Fruit fly (Drosophila melanogaster) whole organism, embryonic: Measurements from ENCODE around the gene CG13373.

Experiments
- ATbp ChIP-seq: fragments of 200-800 bp; sonication (Bioruptor generic); optimal IDR thresholded peaks from 2 replicates; lab custom pipeline; 2017; ENCODE audit warnings: missing biosample characterization, mild to moderate bottlenecking, missing genetic modification characterization, missing genetic modification reagents
- B-H1 ChIP-seq: fragments of 200-800 bp; sonication (Bioruptor generic); IDR thresholded peaks from 3 replicates; pipeline ENCODE4 v1.3.6; 2022; ENCODE audit warnings: missing biosample characterization, missing genetic modification characterization
- B-H2 ChIP-seq: fragments of 200-800 bp; sonication (Bioruptor generic); optimal IDR thresholded peaks from 2 replicates; lab custom pipeline; 2018; ENCODE audit warnings: missing biosample characterization, mild to moderate bottlenecking, missing genetic modification characterization
- BEAF-32 ChIP-seq: fragments of 200-800 bp; sonication (Bioruptor generic); optimal IDR thresholded peaks from 3 replicates; lab custom pipeline; 2017; ENCODE audit warnings: missing biosample characterization, missing genetic modification characterization, mild to moderate bottlenecking, moderate library complexity, missing genetic modification reagents
- Bdp1 ChIP-seq: fragments of 200-800 bp; sonication (Bioruptor generic); optimal IDR thresholded peaks from 3 replicates; lab custom pipeline; 2016; ENCODE audit warnings: missing biosample characterization, missing genetic modification characterization
- CG10147 ChIP-seq: fragments of 200-800 bp; sonication (Bioruptor generic); optimal IDR thresholded peaks from 2 replicates; lab custom pipeline; 2019; ENCODE audit warnings: missing biosample characterization, mild to moderate bottlenecking, missing genetic modification characterization, moderate library complexity
- CG10267 ChIP-seq: fragments of 200-800 bp; sonication (Bioruptor generic); optimal IDR thresholded peaks from 2 replicates; lab custom pipeline; 2018; ENCODE audit warnings: missing biosample characterization, mild to moderate bottlenecking, missing genetic modification characterization, moderate library complexity
- CG10654 ChIP-seq: fragments of 200-800 bp; sonication (Bioruptor generic); optimal IDR thresholded peaks from 2 replicates; lab custom pipeline; 2016; ENCODE audit warnings: missing biosample characterization, missing genetic modification characterization
- CG10979 ChIP-seq: fragments of 200-800 bp; sonication (Bioruptor generic); optimal IDR thresholded peaks from 2 replicates; lab custom pipeline; 2018; ENCODE audit warnings: missing biosample characterization, mild to moderate bottlenecking, missing genetic modification characterization, moderate library complexity
- CG11247 ChIP-seq: fragments of 200-800 bp; sonication (Bioruptor generic); IDR thresholded peaks from 2 replicates; pipeline ENCODE4 v1.3.6; 2022; ENCODE audit warnings: missing biosample characterization, missing genetic modification characterization
- CG11456 ChIP-seq: fragments of 200-800 bp; sonication (Bioruptor generic); IDR thresholded peaks from 3 replicates; pipeline ENCODE4 v1.3.6; 2022; ENCODE audit warnings: missing biosample characterization, missing genetic modification characterization
- CG12391 ChIP-seq: fragments of 200-800 bp; sonication (Bioruptor generic); optimal IDR thresholded peaks from 3 replicates; lab custom pipeline; 2018; ENCODE audit warnings: missing biosample characterization, mild to moderate bottlenecking, missing genetic modification characterization, moderate library complexity
- CG1647 ChIP-seq: fragments of 200-800 bp; sonication (Bioruptor generic); optimal IDR thresholded peaks from 3 replicates; lab custom pipeline; 2016; ENCODE audit warnings: missing biosample characterization, missing genetic modification characterization
- CG16779 ChIP-seq: fragments of 200-800 bp; sonication (Bioruptor generic); IDR thresholded peaks from 2 replicates; pipeline ENCODE4 v1.3.6; 2022; ENCODE audit warnings: missing biosample characterization, missing genetic modification characterization
- CG16815 ChIP-seq: fragments of 200-800 bp; sonication (Bioruptor generic); optimal IDR thresholded peaks from 3 replicates; lab custom pipeline; 2017; ENCODE audit warnings: missing biosample characterization, mild to moderate bottlenecking, missing genetic modification characterization
- CG18599 ChIP-seq: fragments of 200-800 bp; sonication (Bioruptor generic); optimal IDR thresholded peaks from 3 replicates; lab custom pipeline; 2017; ENCODE audit warnings: missing biosample characterization, missing genetic modification characterization, mild to moderate bottlenecking, moderate library complexity, missing genetic modification reagents
- CG3065 ChIP-seq: fragments of 200-800 bp; sonication (Bioruptor generic); optimal IDR thresholded peaks from 2 replicates; lab custom pipeline; 2016; ENCODE audit warnings: missing biosample characterization, missing genetic modification characterization
- CG31224 ChIP-seq: fragments of 200-800 bp; sonication (Bioruptor generic); IDR thresholded peaks from 2 replicates; pipeline ENCODE4 v1.3.6; 2022; ENCODE audit warnings: missing biosample characterization, missing genetic modification characterization
- CG6272 ChIP-seq: fragments of 200-800 bp; sonication (Bioruptor generic); IDR thresholded peaks from 2 replicates; pipeline ENCODE4 v1.3.6; 2022; ENCODE audit warnings: missing biosample characterization, missing genetic modification characterization
- CG8290 ChIP-seq, 3 experiments: fragments of 200-800 bp; sonication (Bioruptor generic); optimal IDR thresholded peaks; 2 replicates each; lab custom pipeline; 2016 to 2019; ENCODE audit warnings: missing biosample characterization in 3 of 3, missing genetic modification characterization in 3 of 3, mild to moderate bottlenecking in 2 of 3, moderate library complexity in 1 of 3
- CG8388 ChIP-seq: fragments of 200-800 bp; sonication (Bioruptor generic); optimal IDR thresholded peaks from 2 replicates; lab custom pipeline; 2019; ENCODE audit warnings: missing biosample characterization, mild to moderate bottlenecking, missing genetic modification characterization, moderate library complexity
- CG9797 ChIP-seq: fragments of 200-800 bp; sonication (Bioruptor generic); optimal IDR thresholded peaks from 3 replicates; lab custom pipeline; 2018; ENCODE audit warnings: missing biosample characterization, mild to moderate bottlenecking, missing genetic modification characterization
- Deaf1 ChIP-seq: fragments of 200-800 bp; optimal IDR thresholded peaks from 3 replicates; lab custom pipeline; 2019; ENCODE audit warnings: missing biosample characterization, mild to moderate bottlenecking, missing genetic modification characterization, moderate library complexity
- Dref ChIP-seq: fragments of 200-800 bp; sonication (Bioruptor generic); IDR thresholded peaks from 2 replicates; pipeline ENCODE4 v1.3.6; 2022; ENCODE audit warnings: missing biosample characterization, missing genetic modification characterization
- Elba2 ChIP-seq: fragments of 200-800 bp; sonication (Bioruptor generic); optimal IDR thresholded peaks from 3 replicates; lab custom pipeline; 2016; ENCODE audit warnings: missing biosample characterization, missing genetic modification characterization
- Gug ChIP-seq: fragments of 200-800 bp; sonication (Bioruptor generic); IDR thresholded peaks from 4 replicates; pipeline ENCODE4 v1.3.6; 2022; ENCODE audit warnings: missing biosample characterization, missing genetic modification characterization
- HLH4C ChIP-seq: fragments of 200-800 bp; sonication (Bioruptor generic); IDR thresholded peaks from 3 replicates; pipeline ENCODE4 v1.3.6; 2022; ENCODE audit warnings: missing biosample characterization, missing genetic modification characterization; ENCODE audit not compliant: partially characterized antibody
- Hr78 ChIP-seq, 2 experiments: fragments of 200-800 bp in 1 of 2; fragments of >200 bp in 1 of 2; sonication (Bioruptor generic) in 1 of 2; optimal IDR thresholded peaks; 2 replicates each; lab custom pipeline; 2017 to 2019; ENCODE audit warnings: missing biosample characterization in 2 of 2, missing genetic modification characterization in 2 of 2, mild to moderate bottlenecking in 1 of 2, moderate library complexity in 1 of 2
- NK7.1 ChIP-seq: fragments of 200-800 bp; sonication (Bioruptor generic); optimal IDR thresholded peaks from 3 replicates; lab custom pipeline; 2016; ENCODE audit warnings: missing biosample characterization, missing genetic modification characterization
- Nf-YC ChIP-seq: fragments of 200-800 bp; optimal IDR thresholded peaks from 3 replicates; lab custom pipeline; 2019; ENCODE audit warnings: missing biosample characterization, mild to moderate bottlenecking, missing genetic modification characterization, moderate library complexity
- Optix ChIP-seq: fragments of 200-800 bp; sonication (Bioruptor generic); IDR thresholded peaks from 3 replicates; pipeline ENCODE4 v1.3.6; 2022; ENCODE audit warnings: missing biosample characterization, missing genetic modification characterization
- PHDP ChIP-seq: fragments of 200-800 bp; sonication (Bioruptor generic); optimal IDR thresholded peaks from 3 replicates; lab custom pipeline; 2018; ENCODE audit warnings: missing biosample characterization, mild to moderate bottlenecking, missing genetic modification characterization, moderate library complexity
- Pdp1 ChIP-seq, 2 experiments: fragments of 200-800 bp; sonication (Bioruptor generic); optimal IDR thresholded peaks; 3 replicates each; lab custom pipeline; 2016; ENCODE audit warnings: missing biosample characterization in 2 of 2, missing genetic modification characterization in 2 of 2, mild to moderate bottlenecking in 1 of 2, moderate library complexity in 1 of 2
- Sox100B ChIP-seq: fragments of 200-800 bp; sonication (Bioruptor generic); optimal IDR thresholded peaks from 3 replicates; lab custom pipeline; 2018; ENCODE audit warnings: missing biosample characterization, mild to moderate bottlenecking, missing genetic modification characterization
- Sry-δ ChIP-seq: fragments of 200-800 bp; sonication (Bioruptor generic); optimal IDR thresholded peaks from 2 replicates; lab custom pipeline; 2016; ENCODE audit warnings: missing biosample characterization, missing genetic modification characterization
- Ssrp ChIP-seq: fragments of 200-800 bp; sonication (Bioruptor generic); optimal IDR thresholded peaks from 2 replicates; lab custom pipeline; 2018; ENCODE audit warnings: missing biosample characterization, mild to moderate bottlenecking, missing genetic modification characterization, moderate library complexity
- ara ChIP-seq: fragments of 200-800 bp; sonication (Bioruptor generic); IDR thresholded peaks from 2 replicates; pipeline ENCODE4 v1.3.6; 2022; ENCODE audit warnings: missing biosample characterization, missing genetic modification characterization
- bbx ChIP-seq: fragments of 200-800 bp; sonication (Bioruptor generic); IDR thresholded peaks from 2 replicates; pipeline ENCODE4 v1.3.6; 2022; ENCODE audit warnings: missing biosample characterization, missing genetic modification characterization; ENCODE audit not compliant: partially characterized antibody
- btn ChIP-seq: fragments of 200-800 bp; sonication (Bioruptor generic); optimal IDR thresholded peaks from 2 replicates; lab custom pipeline; 2016; ENCODE audit warnings: missing biosample characterization, missing genetic modification characterization
- corto ChIP-seq: fragments of 200-800 bp; sonication (Bioruptor generic); optimal IDR thresholded peaks from 2 replicates; lab custom pipeline; 2016; ENCODE audit warnings: missing biosample characterization, mild to moderate bottlenecking, missing genetic modification characterization, moderate library complexity
- dpn ChIP-seq, 2 experiments: fragments of 200-800 bp; sonication (Bioruptor generic); optimal IDR thresholded peaks; 3 replicates each; lab custom pipeline; 2016; ENCODE audit warnings: missing biosample characterization in 2 of 2, missing genetic modification characterization in 2 of 2
- fd102C ChIP-seq: fragments of 200-800 bp; sonication (Bioruptor generic); optimal IDR thresholded peaks from 2 replicates; lab custom pipeline; 2018; ENCODE audit warnings: missing biosample characterization, mild to moderate bottlenecking, missing genetic modification characterization, moderate library complexity
- fd64A ChIP-seq: fragments of 200-800 bp; sonication (Bioruptor generic); optimal IDR thresholded peaks from 3 replicates; lab custom pipeline; 2018; ENCODE audit warnings: missing biosample characterization, mild to moderate bottlenecking, missing genetic modification characterization
- gsb ChIP-seq: fragments of 200-800 bp; sonication (Bioruptor generic); IDR thresholded peaks from 2 replicates; pipeline ENCODE4 v1.3.6; 2022; ENCODE audit warnings: missing biosample characterization, missing genetic modification characterization
- p53 ChIP-seq: fragments of 200-800 bp; sonication (Bioruptor generic); optimal IDR thresholded peaks from 2 replicates; lab custom pipeline; 2016; ENCODE audit warnings: missing biosample characterization, missing genetic modification characterization
- pfk ChIP-seq: fragments of 200-800 bp; sonication (Bioruptor generic); optimal IDR thresholded peaks from 2 replicates; lab custom pipeline; 2018; ENCODE audit warnings: missing biosample characterization, mild to moderate bottlenecking, missing genetic modification characterization, moderate library complexity
- pita ChIP-seq: fragments of 200-800 bp; sonication (Bioruptor generic); optimal IDR thresholded peaks from 2 replicates; lab custom pipeline; 2017; ENCODE audit warnings: missing biosample characterization, mild to moderate bottlenecking, missing genetic modification characterization
- toy ChIP-seq: fragments of 200-800 bp; sonication (Bioruptor generic); IDR thresholded peaks from 2 replicates; pipeline ENCODE4 v1.3.6; 2022; ENCODE audit warnings: missing biosample characterization, missing genetic modification characterization
- vfl ChIP-seq: fragments of 200-800 bp; sonication (Bioruptor generic); optimal IDR thresholded peaks from 2 replicates; lab custom pipeline; 2016; ENCODE audit warnings: missing biosample characterization, missing genetic modification characterization

CG13373 gene

dm6 chrX:499589-500041, 22.8 kb downstream of the CG13373 start (continued):
- TF ChIP-seq Sry-δ (GFP tag; lab: Kevin White, UChicago) = peak; percentile 39
- TF ChIP-seq Ssrp (tag; lab: Kevin White, UChicago) = peak; percentile 55
- peak; percentile 75 for TF ChIP-seq gsb (GFP tag; lab: Robert Waterston, UW)
- peak; percentile 54 for TF ChIP-seq p53 (GFP tag; lab: Kevin White, UChicago)
- TF ChIP-seq B-H2 (GFP tag; lab: Kevin White, UChicago) = peak; percentile 86
- peak; percentile 86 for TF ChIP-seq Sox100B (GFP tag; lab: Kevin White, UChicago)
- peak; percentile 45 for TF ChIP-seq pfk
- peak; percentile 53 for TF ChIP-seq vfl (GFP tag; lab: Kevin White, UChicago)
- TF ChIP-seq B-H1 (GFP tag; lab: Robert Waterston, UW) = peak; percentile 48; the same call in 2 of the 3 replicates
- no peak for TF ChIP-seq CG6272 (GFP tag; lab: Robert Waterston, UW)
- no peak for TF ChIP-seq fd102C (GFP tag; lab: Kevin White, UChicago)
- TF ChIP-seq CG11456 = peak; percentile 62; the same call in 1 of the 3 replicates
- no peak for TF ChIP-seq CG16779 (GFP tag; lab: Robert Waterston, UW)
- peak; percentile 28 for TF ChIP-seq Bdp1 (GFP tag; lab: Kevin White, UChicago)
- peak; percentile 61 for TF ChIP-seq Deaf1 (tag; lab: Kevin White, UChicago)
- peak; percentile 57 for TF ChIP-seq CG16815 (GFP tag; lab: Kevin White, UChicago)
- peak; percentile 37; the same call in 1 of the 4 replicates for TF ChIP-seq Gug
- TF ChIP-seq CG11247 (GFP tag; lab: Robert Waterston, UW) = peak; percentile 63
- TF ChIP-seq Optix (GFP tag; lab: Robert Waterston, UW) = 0 out of 3 replicates have a peak, but pooled peaks have one; percentile 41
- TF ChIP-seq Hr78 (GFP tag; optimal IDR thresholded peaks at IDR 0.05; lab: Kevin White, UChicago) = peak in 1 of 2 experiments; percentile 11
- TF ChIP-seq ara (GFP tag; lab: Robert Waterston, UW) = peak; percentile 48
- peak; percentile 85 for TF ChIP-seq ATbp (GFP tag; lab: Kevin White, UChicago)
- no peak for TF ChIP-seq Dref
- peak; percentile 44; the same call in 1 of the 2 replicates for TF ChIP-seq CG31224 (GFP tag; lab: Robert Waterston, UW)
- TF ChIP-seq toy (GFP tag; lab: Robert Waterston, UW) = no peak; the same call in 1 of the 2 replicates
- TF ChIP-seq dpn (GFP tag; optimal IDR thresholded peaks at IDR 0.05; lab: Kevin White, UChicago) = peak; percentile 77
- peak; percentile 66 for TF ChIP-seq CG10654 (GFP tag; lab: Kevin White, UChicago)
- TF ChIP-seq NK7.1 (GFP tag; lab: Kevin White, UChicago) = peak; percentile 79
- TF ChIP-seq CG8388 (GFP tag; lab: Kevin White, UChicago) = no peak
- TF ChIP-seq CG10267 (tag; lab: Kevin White, UChicago) = peak; percentile 62
- peak; percentile 54 for TF ChIP-seq btn (GFP tag; lab: Kevin White, UChicago)
- TF ChIP-seq CG10147 (GFP tag; lab: Kevin White, UChicago) = peak; percentile 88
- TF ChIP-seq corto = no peak
- TF ChIP-seq CG1647 (GFP tag; lab: Kevin White, UChicago) = peak; percentile 59
- peak; percentile 57 for TF ChIP-seq CG8290 (GFP tag; optimal IDR thresholded peaks at IDR 0.05; lab: Kevin White, UChicago)
- peak; percentile 0 to 84 for TF ChIP-seq CG8290 (tag; optimal IDR thresholded peaks at IDR 0.05; lab: Kevin White, UChicago)
- peak; percentile 50 for TF ChIP-seq CG3065 (GFP tag; lab: Kevin White, UChicago)
- TF ChIP-seq CG12391 (tag; lab: Kevin White, UChicago) = peak; percentile 76
- TF ChIP-seq Elba2 (GFP tag; lab: Kevin White, UChicago) = no peak
- no peak for TF ChIP-seq bbx (GFP tag; lab: Robert Waterston, UW)
- peak; percentile 76 to 79 for TF ChIP-seq Pdp1 (GFP tag; optimal IDR thresholded peaks at IDR 0.05; lab: Kevin White, UChicago)
- TF ChIP-seq CG9797 = no peak
- peak; percentile 66 for TF ChIP-seq CG10979 (tag; lab: Kevin White, UChicago)
- TF ChIP-seq Nf-YC (tag; lab: Kevin White, UChicago) = peak; percentile 74
- TF ChIP-seq CG18599 = peak; percentile 95
- peak; percentile 69 for TF ChIP-seq fd64A (GFP tag; lab: Kevin White, UChicago)
- TF ChIP-seq pita = no peak
- no peak for TF ChIP-seq BEAF-32
- peak; percentile 87 for TF ChIP-seq PHDP (tag; lab: Kevin White, UChicago)
- TF ChIP-seq HLH4C (GFP tag; lab: Robert Waterston, UW) = no peak
